Worm (Caenorhabditis elegans): Measurements from ENCODE around the gene ZC373.3.

ZC373.3 gene

DNA sequence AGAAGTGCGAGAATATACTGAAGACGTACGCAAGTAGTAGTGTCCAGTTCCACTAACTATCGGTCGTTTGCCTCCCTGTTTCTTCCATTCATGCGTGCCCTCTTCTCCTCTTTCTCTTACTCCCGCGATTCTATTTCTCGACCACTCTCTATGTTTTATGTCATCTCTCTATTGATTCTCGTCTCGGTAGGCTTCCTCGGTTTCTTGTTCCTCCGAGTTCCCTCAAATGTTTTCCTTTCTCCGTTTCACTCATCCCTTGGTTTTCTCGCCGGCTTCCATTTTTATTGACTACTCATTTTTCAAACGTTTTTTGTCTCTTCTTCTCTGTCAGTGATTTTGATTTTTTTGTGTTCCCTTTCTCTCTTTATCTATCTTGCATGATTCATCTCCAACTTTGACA is 34.0 kb upstream of the ZC373.3 start (continued):
- TF ChIP-seq egl-13 (tag; optimal IDR thresholded peaks at IDR 0.05) (no peak), grh-1 (GFP tag; IDR thresholded peaks at IDR 0.05) (no peak), mdl-1 (tag; optimal IDR thresholded peaks at IDR 0.05) (peak in 1 of 2 experiments; percentile 74), dsc-1 (tag; optimal IDR thresholded peaks at IDR 0.05) (peak; percentile 6), blmp-1 (tag; optimal IDR thresholded peaks at IDR 0.05) (peak; percentile 92), hlh-4 (tag; optimal IDR thresholded peaks at IDR 0.05) (no peak), nhr-28 (tag; optimal IDR thresholded peaks at IDR 0.05) (no peak), unc-98 (GFP tag; IDR thresholded peaks at IDR 0.05) (no peak), lin-13 (GFP tag; optimal IDR thresholded peaks at IDR 0.05) (no peak), sup-37 (GFP tag; optimal IDR thresholded peaks at IDR 0.05) (no peak), fkh-4 (tag; optimal IDR thresholded peaks at IDR 0.05; ENCODE audit: borderline replicate concordance) (no peak), irx-1 (tag; optimal IDR thresholded peaks at IDR 0.05) (no peak), alr-1 (tag; optimal IDR thresholded peaks at IDR 0.05; ENCODE audit: borderline replicate concordance) (no peak), aly-2 (tag; optimal IDR thresholded peaks at IDR 0.05) (no peak), mef-2 (tag; optimal IDR thresholded peaks at IDR 0.05) (no peak), C34B4.2 (tag; optimal IDR thresholded peaks at IDR 0.05) (no peak), efl-3 (GFP tag; optimal IDR thresholded peaks at IDR 0.05) (no peak), nhr-20 (tag; optimal IDR thresholded peaks at IDR 0.05) (peak; percentile 70), nhr-11 (tag; optimal IDR thresholded peaks at IDR 0.05) (no peak), lir-3 (tag; optimal IDR thresholded peaks at IDR 0.05; ENCODE audit: poor library complexity) (no peak), mep-1 (tag; optimal IDR thresholded peaks at IDR 0.05) (peak; percentile 77), tlp-1 (tag; optimal IDR thresholded peaks at IDR 0.05) (no peak), fkh-10 (GFP tag; optimal IDR thresholded peaks at IDR 0.05) (no peak), C04F5.9 (tag; optimal IDR thresholded peaks at IDR 0.05) (no peak), tbx-2 (tag; optimal IDR thresholded peaks at IDR 0.05) (peak; percentile 4), elt-3 (tag; optimal IDR thresholded peaks at IDR 0.05) (peak in 3 of 6 experiments; percentile 41 to 65 (median 64)), pax-3 (tag; optimal IDR thresholded peaks at IDR 0.05) (no peak), nhr-237 (tag; optimal IDR thresholded peaks at IDR 0.05) (no peak), nhr-76 (tag; optimal IDR thresholded peaks at IDR 0.05) (no peak), aha-1 (tag; optimal IDR thresholded peaks at IDR 0.05) (no peak), ets-5 (GFP tag; IDR thresholded peaks at IDR 0.05) (no peak), ztf-4 (tag; optimal IDR thresholded peaks at IDR 0.05) (no peak), jun-1 (tag; optimal IDR thresholded peaks at IDR 0.05) (no peak), nhr-12 (tag; optimal IDR thresholded peaks at IDR 0.05) (no peak), ceh-8 (GFP tag; optimal IDR thresholded peaks at IDR 0.05) (no peak), elt-2 (tag; optimal IDR thresholded peaks at IDR 0.05) (no peak), xbp-1 (tag; optimal IDR thresholded peaks at IDR 0.05) (peak; percentile 45), nhr-19 (GFP tag; conservative IDR thresholded peaks at IDR 0.05) (no peak), nhr-71 (tag; optimal IDR thresholded peaks at IDR 0.05) (peak; percentile 70), snu-23 (GFP tag; optimal IDR thresholded peaks at IDR 0.05) (peak; percentile 74), hpl-2 (GFP tag; optimal IDR thresholded peaks at IDR 0.05) (no peak), lin-39 (tag; optimal IDR thresholded peaks at IDR 0.05) (no peak), nhr-84 (tag; optimal IDR thresholded peaks at IDR 0.05) (no peak), rnt-1 (tag; optimal IDR thresholded peaks at IDR 0.05) (peak; percentile 42), sox-4 (tag; optimal IDR thresholded peaks at IDR 0.05) (no peak), ceh-90 (tag; optimal IDR thresholded peaks at IDR 0.05) (no peak), lin-35 (GFP tag; optimal IDR thresholded peaks at IDR 0.05) (peak; percentile 24 to 47), lin-15B (tag; optimal IDR thresholded peaks at IDR 0.05) (no peak), vab-15 (tag; optimal IDR thresholded peaks at IDR 0.05) (no peak), swsn-7 (tag; optimal IDR thresholded peaks at IDR 0.05) (peak; percentile 60), unc-62 (GFP tag; optimal IDR thresholded peaks at IDR 0.05) (no peak), ces-1 (GFP tag; optimal IDR thresholded peaks at IDR 0.05) (no peak), ama-1 (optimal IDR thresholded peaks at IDR 0.05) (no peak)
